Worm (Caenorhabditis elegans): ENCODE results near the gene nphp-4.

DNA sequence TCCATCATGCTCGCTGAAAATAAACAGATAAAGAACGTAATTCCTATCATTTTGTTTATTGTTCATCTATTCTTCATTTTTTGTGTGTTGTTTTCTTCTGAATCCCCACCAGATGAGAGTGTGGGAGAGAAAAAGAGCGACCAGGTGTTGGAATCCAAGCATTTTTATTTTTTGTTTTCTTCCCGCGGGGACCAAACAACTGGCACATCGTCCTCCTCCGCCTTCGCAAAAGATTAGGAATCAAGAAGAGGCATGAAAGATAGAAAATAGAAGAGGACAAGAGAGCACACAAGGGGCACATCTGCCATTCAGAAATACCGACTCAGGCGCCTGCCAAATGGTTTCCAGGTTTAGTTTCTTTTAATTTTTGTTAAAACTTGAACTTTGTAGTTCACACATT, 7.5 kb downstream of the nphp-4 start, which contains the start of gene R13H4.2:
- no peak for TF ChIP-seq nfya-1 (tag; optimal IDR thresholded peaks at IDR 0.05; ENCODE audit: insufficient read depth)
- no peak for TF ChIP-seq R02D3.7 (tag; optimal IDR thresholded peaks at IDR 0.05)
- TF ChIP-seq zag-1 (tag; optimal IDR thresholded peaks at IDR 0.05): no peak
- no peak for TF ChIP-seq sea-2 (GFP tag; optimal IDR thresholded peaks at IDR 0.05)
